Worm (Caenorhabditis elegans) whole organism, late embryonic: ENCODE measurements around the gene hpo-39.

Experiments
- F13H6.1 ChIP-seq: sonication (generic microtip); optimal IDR thresholded peaks from 2 replicates; lab custom pipeline; 2016; ENCODE audit warnings: missing genetic modification characterization, missing compliant biosample characterization
- K02D7.2 ChIP-seq: sonication (generic microtip); optimal IDR thresholded peaks from 2 replicates; lab custom pipeline; 2017; ENCODE audit warnings: mild to moderate bottlenecking, missing genetic modification characterization, missing compliant biosample characterization
- K09A11.1 ChIP-seq: sonication (generic microtip); optimal IDR thresholded peaks from 2 replicates; lab custom pipeline; 2017; ENCODE audit warnings: antibody characterized with exemption, mild to moderate bottlenecking, missing genetic modification characterization, missing compliant biosample characterization; ENCODE audit not compliant: insufficient read depth
- ahr-1 ChIP-seq: sonication (generic microtip); optimal IDR thresholded peaks from 2 replicates; lab custom pipeline; 2016; ENCODE audit warnings: missing genetic modification characterization, missing compliant biosample characterization
- ceh-14 ChIP-seq: sonication (generic microtip); optimal IDR thresholded peaks from 2 replicates; lab custom pipeline; 2016; ENCODE audit warnings: missing genotype, missing genetic modification characterization, missing compliant biosample characterization
- ceh-18 ChIP-seq: sonication (generic microtip); optimal IDR thresholded peaks from 2 replicates; lab custom pipeline; 2016; ENCODE audit warnings: missing genetic modification characterization, missing compliant biosample characterization
- ceh-30 ChIP-seq: fragments of 150-350 bp; optimal IDR thresholded peaks from 2 replicates; lab custom pipeline; 2014; ENCODE audit warnings: missing biosample characterization, missing genetic modification characterization
- ceh-31 ChIP-seq: sonication (generic microtip); optimal IDR thresholded peaks from 2 replicates; lab custom pipeline; 2016; ENCODE audit warnings: missing genetic modification characterization, missing compliant biosample characterization
- ceh-45 ChIP-seq: fragments of 200-800 bp; sonication (Bioruptor generic); IDR thresholded peaks from 2 replicates; pipeline ENCODE4 v1.3.6; 2022; ENCODE audit warnings: missing genetic modification reagents, missing genetic modification characterization, missing compliant biosample characterization
- ceh-48 ChIP-seq: sonication (generic microtip); optimal IDR thresholded peaks from 2 replicates; lab custom pipeline; 2016; ENCODE audit warnings: missing genetic modification characterization, inconsistent platforms, missing compliant biosample characterization
- ceh-6 ChIP-seq: fragments of 200-800 bp; sonication (Bioruptor generic); optimal IDR thresholded peaks from 2 replicates; lab custom pipeline; 2018; ENCODE audit warnings: mild to moderate bottlenecking, missing genetic modification characterization, missing compliant biosample characterization
- ceh-9 ChIP-seq: sonication (generic microtip); optimal IDR thresholded peaks from 2 replicates; lab custom pipeline; 2016; ENCODE audit warnings: mild to moderate bottlenecking, missing genetic modification characterization, inconsistent platforms, missing compliant biosample characterization
- dve-1 ChIP-seq: sonication (generic microtip); optimal IDR thresholded peaks from 2 replicates; lab custom pipeline; 2017; ENCODE audit warnings: antibody characterized with exemption, mild to moderate bottlenecking, missing genetic modification characterization, missing compliant biosample characterization
- fkh-6 ChIP-seq: sonication (generic microtip); optimal IDR thresholded peaks from 2 replicates; lab custom pipeline; 2016; ENCODE audit warnings: missing genetic modification characterization, missing compliant biosample characterization
- gmeb-2 ChIP-seq: sonication (generic microtip); optimal IDR thresholded peaks from 2 replicates; lab custom pipeline; 2016; ENCODE audit warnings: missing genetic modification characterization, inconsistent platforms, missing compliant biosample characterization
- hlh-30 ChIP-seq: sonication (generic microtip); optimal IDR thresholded peaks from 2 replicates; lab custom pipeline; 2017; ENCODE audit warnings: antibody characterized with exemption, missing genetic modification characterization, missing compliant biosample characterization; ENCODE audit not compliant: insufficient read depth
- hlh-6 ChIP-seq: sonication (generic microtip); optimal IDR thresholded peaks from 2 replicates; lab custom pipeline; 2016; ENCODE audit warnings: missing genotype, missing genetic modification characterization, missing compliant biosample characterization
- hlh-8 ChIP-seq: sonication (generic microtip); optimal IDR thresholded peaks from 2 replicates; lab custom pipeline; 2016; ENCODE audit warnings: missing genotype, missing genetic modification characterization, missing compliant biosample characterization
- lin-11 ChIP-seq: fragments of 200-800 bp; sonication (Bioruptor generic); optimal IDR thresholded peaks from 2 replicates; lab custom pipeline; 2018; ENCODE audit warnings: mild to moderate bottlenecking, missing genetic modification characterization, missing compliant biosample characterization
- madf-2 ChIP-seq: sonication (generic microtip); optimal IDR thresholded peaks from 2 replicates; lab custom pipeline; 2017; ENCODE audit warnings: missing genetic modification characterization, missing compliant biosample characterization
- nfya-1 ChIP-seq: sonication (generic microtip); optimal IDR thresholded peaks from 2 replicates; lab custom pipeline; 2017; ENCODE audit warnings: missing genetic modification characterization, mild to moderate bottlenecking, missing compliant biosample characterization, antibody characterized with exemption, moderate library complexity
- nhr-11 ChIP-seq: fragments of 150-350 bp; optimal IDR thresholded peaks from 2 replicates; lab custom pipeline; 2014; ENCODE audit warnings: missing biosample characterization, missing genetic modification characterization
- npax-4 ChIP-seq: sonication (generic microtip); optimal IDR thresholded peaks from 2 replicates; lab custom pipeline; 2016; ENCODE audit warnings: missing genetic modification characterization, missing compliant biosample characterization
- pag-3 ChIP-seq: sonication (generic microtip); optimal IDR thresholded peaks from 2 replicates; lab custom pipeline; 2016; ENCODE audit warnings: missing compliant biosample characterization, missing genetic modification characterization, borderline replicate concordance
- pax-1 ChIP-seq: fragments of 150-350 bp; optimal IDR thresholded peaks from 2 replicates; lab custom pipeline; 2014; ENCODE audit warnings: missing biosample characterization, missing genetic modification characterization
- pha-2 ChIP-seq: sonication (generic microtip); optimal IDR thresholded peaks from 2 replicates; lab custom pipeline; 2017; ENCODE audit warnings: mild to moderate bottlenecking, missing genetic modification characterization, missing compliant biosample characterization
- pros-1 ChIP-seq: fragments of 150-350 bp; optimal IDR thresholded peaks from 2 replicates; lab custom pipeline; 2014; ENCODE audit warnings: missing biosample characterization, missing genetic modification reagents, missing genetic modification characterization
- ref-2 ChIP-seq: sonication (generic microtip); optimal IDR thresholded peaks from 2 replicates; lab custom pipeline; 2016; ENCODE audit warnings: missing genetic modification characterization, missing compliant biosample characterization
- rnt-1 ChIP-seq: sonication (generic microtip); optimal IDR thresholded peaks from 2 replicates; lab custom pipeline; 2016; ENCODE audit warnings: missing genetic modification characterization, missing compliant biosample characterization
- sox-2 ChIP-seq: fragments of 200-800 bp; sonication (Bioruptor generic); IDR thresholded peaks from 2 replicates; pipeline ENCODE4 v1.3.6; 2022; ENCODE audit warnings: missing genetic modification reagents, missing genetic modification characterization, missing compliant biosample characterization
- sox-4 ChIP-seq: sonication (generic microtip); optimal IDR thresholded peaks from 2 replicates; lab custom pipeline; 2017; ENCODE audit warnings: mild to moderate bottlenecking, missing genetic modification characterization, inconsistent platforms, missing compliant biosample characterization
- tbx-2 ChIP-seq: sonication (generic microtip); optimal IDR thresholded peaks from 2 replicates; lab custom pipeline; 2016; ENCODE audit warnings: missing genetic modification characterization, missing compliant biosample characterization
- tbx-7 ChIP-seq: sonication (generic microtip); optimal IDR thresholded peaks from 2 replicates; lab custom pipeline; 2016; ENCODE audit warnings: missing genotype, missing genetic modification characterization, missing compliant biosample characterization
- unc-3 ChIP-seq, 2 experiments: fragments of 200-800 bp in 1 of 2; sonication (Bioruptor generic) in 1 of 2; sonication (generic microtip) in 1 of 2; conservative IDR thresholded peaks in 1 of 2; optimal IDR thresholded peaks in 1 of 2; 2 replicates each; pipeline versions ENCODE4 v1.3.6 to Lab custom; 2016 to 2022; ENCODE audit warnings: missing compliant biosample characterization in 2 of 2, missing genetic modification characterization in 2 of 2, missing genetic modification reagents in 1 of 2
- unc-55 ChIP-seq: sonication (generic microtip); optimal IDR thresholded peaks from 2 replicates; lab custom pipeline; 2017; ENCODE audit warnings: missing biosample characterization, missing genetic modification reagents, missing genetic modification characterization
- zip-5 ChIP-seq: sonication (generic microtip); optimal IDR thresholded peaks from 2 replicates; lab custom pipeline; 2016; ENCODE audit warnings: missing genetic modification characterization, missing compliant biosample characterization

hpo-39 gene

DNA sequence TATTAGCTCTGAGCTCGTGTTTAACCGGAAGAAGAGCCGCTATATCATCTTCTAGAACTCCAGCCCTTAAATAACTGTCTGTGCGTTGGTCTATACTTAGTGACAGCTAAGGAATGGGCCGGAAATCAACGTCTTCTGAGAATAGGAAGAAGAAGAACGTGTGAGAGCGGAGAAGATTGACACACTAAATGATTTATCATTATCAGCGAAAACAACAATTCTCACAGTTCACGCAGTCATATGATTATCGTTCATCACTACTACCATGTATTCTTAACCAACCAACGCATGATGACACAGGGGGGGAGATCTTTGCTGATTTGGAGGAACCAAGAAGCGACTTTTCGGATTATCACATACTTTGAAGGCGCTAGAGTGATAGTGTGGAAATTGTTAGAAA lies 49.4 kb downstream of the hpo-39 start:
- TF ChIP-seq lin-11: no peak
- no peak for TF ChIP-seq nhr-11 (tag; lab: Kevin White, UChicago)
- no peak for TF ChIP-seq ceh-31 (tag; lab: Kevin White, UChicago)
- TF ChIP-seq hlh-6 (tag; lab: Kevin White, UChicago): no peak
- TF ChIP-seq pax-1 (tag; lab: Kevin White, UChicago): no peak
- no peak for TF ChIP-seq dve-1 (tag; lab: Kevin White, UChicago)
- TF ChIP-seq tbx-2 (tag; lab: Kevin White, UChicago): no peak
- TF ChIP-seq zip-5 (tag; lab: Kevin White, UChicago): no peak
- no peak for TF ChIP-seq pag-3 (tag; lab: Kevin White, UChicago)

DNA sequence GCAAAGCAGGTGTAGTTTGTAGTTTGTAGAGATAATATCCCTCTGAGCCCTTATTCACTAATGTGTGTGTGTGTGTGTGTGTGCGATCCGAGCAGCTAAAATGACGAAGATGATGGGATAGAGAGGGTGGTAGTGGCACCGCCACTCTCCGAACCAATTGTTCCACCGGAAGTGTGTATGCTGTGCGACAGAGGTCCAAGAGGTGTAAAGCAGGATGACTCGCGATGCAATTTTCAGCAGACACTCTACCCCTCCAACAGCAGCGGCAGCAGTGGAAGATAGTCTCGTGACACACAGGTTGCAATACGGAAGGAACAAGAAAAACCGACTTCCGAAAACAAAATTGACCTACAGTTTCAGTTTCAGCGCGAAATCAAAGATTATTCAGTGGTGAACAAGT lies 49.9 kb downstream of the hpo-39 start:
- TF ChIP-seq npax-4 (tag; lab: Kevin White, UChicago) (no peak), hlh-8 (no peak), sox-2 (GFP tag; lab: Robert Waterston, UW) (no peak), ref-2 (tag; lab: Kevin White, UChicago) (no peak), ceh-14 (tag; lab: Kevin White, UChicago) (no peak), dve-1 (tag; lab: Kevin White, UChicago) (no peak), unc-3 (GFP tag; conservative IDR thresholded peaks at IDR 0.05; lab: Robert Waterston, UW) (no peak), unc-3 (tag; optimal IDR thresholded peaks at IDR 0.05; lab: Kevin White, UChicago) (no peak), rnt-1 (peak; percentile 10), ceh-30 (tag; lab: Kevin White, UChicago) (no peak), ahr-1 (tag; lab: Kevin White, UChicago) (no peak), F13H6.1 (no peak), hlh-30 (tag; lab: Kevin White, UChicago) (peak; percentile 48), K02D7.2 (tag; lab: Kevin White, UChicago) (no peak), ceh-45 (GFP tag; lab: Robert Waterston, UW) (no peak), tbx-7 (tag; lab: Kevin White, UChicago) (no peak), K09A11.1 (tag; lab: Kevin White, UChicago) (no peak), unc-55 (GFP tag; lab: Kevin White, UChicago) (peak; percentile 74), ceh-18 (tag; lab: Kevin White, UChicago) (peak; percentile 50)

DNA sequence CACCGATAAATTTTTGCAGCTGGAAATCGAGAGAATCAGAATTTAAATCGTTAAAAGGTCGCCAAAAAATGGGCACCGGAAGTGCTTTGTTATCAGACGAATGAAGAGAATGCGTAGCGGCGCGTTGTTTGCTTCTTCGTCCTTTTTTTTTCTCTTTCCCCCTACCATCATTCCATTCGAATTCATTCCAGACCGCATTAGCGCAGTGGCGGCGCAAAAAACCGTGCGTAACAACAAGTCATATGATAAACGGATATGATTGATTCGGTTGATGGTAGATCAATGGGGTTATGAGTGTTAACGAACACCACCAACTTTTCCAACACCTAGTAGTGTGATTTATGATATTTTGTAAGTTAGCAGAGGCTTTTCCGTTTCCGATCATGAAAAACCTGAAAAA lies 50.4 kb downstream of the hpo-39 start:
- TF ChIP-seq ahr-1 (tag; lab: Kevin White, UChicago): no peak
- TF ChIP-seq nhr-11 (tag; lab: Kevin White, UChicago): no peak
- TF ChIP-seq ceh-9: no peak
- TF ChIP-seq ceh-45 (GFP tag; lab: Robert Waterston, UW): no peak
- TF ChIP-seq unc-3 (GFP tag; conservative IDR thresholded peaks at IDR 0.05; lab: Robert Waterston, UW): no peak
- no peak for TF ChIP-seq unc-3 (tag; optimal IDR thresholded peaks at IDR 0.05; lab: Kevin White, UChicago)
- no peak for TF ChIP-seq ceh-30 (tag; lab: Kevin White, UChicago)
- no peak for TF ChIP-seq madf-2 (tag; lab: Kevin White, UChicago)
- TF ChIP-seq ceh-48 (tag; lab: Kevin White, UChicago): no peak
- no peak for TF ChIP-seq rnt-1
- no peak for TF ChIP-seq gmeb-2
- no peak for TF ChIP-seq npax-4 (tag; lab: Kevin White, UChicago)
- TF ChIP-seq pros-1 (tag; lab: Kevin White, UChicago): no peak
- no peak for TF ChIP-seq pha-2
- no peak for TF ChIP-seq unc-55 (GFP tag; lab: Kevin White, UChicago)
- no peak for TF ChIP-seq ceh-6 (GFP tag; lab: Kevin White, UChicago)
- no peak for TF ChIP-seq nfya-1 (tag; lab: Kevin White, UChicago)
- TF ChIP-seq sox-4 (tag; lab: Kevin White, UChicago): no peak
- TF ChIP-seq fkh-6 (tag; lab: Kevin White, UChicago): no peak
- TF ChIP-seq dve-1 (tag; lab: Kevin White, UChicago): no peak
